Worm (Caenorhabditis elegans): Measurements from ENCODE around the gene W03B1.9.

DNA sequence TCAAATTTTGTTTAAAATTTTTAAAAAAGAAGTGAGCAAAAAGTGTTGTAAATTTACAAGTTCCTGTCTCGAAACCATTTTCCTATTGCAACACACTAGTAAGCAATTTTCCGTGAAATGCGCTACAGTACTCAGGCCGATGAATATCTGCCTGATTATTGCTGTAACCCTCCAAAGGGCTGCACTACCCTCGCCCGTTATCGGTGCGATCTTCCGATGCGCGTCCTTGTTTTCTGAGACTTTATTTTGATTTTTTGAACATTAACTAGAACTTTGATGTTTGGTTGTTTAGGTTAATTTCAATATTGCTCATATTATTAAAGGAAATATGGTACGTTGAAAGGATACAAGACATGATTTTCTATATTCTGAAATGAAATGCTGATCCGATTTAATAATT lies 18.6 kb downstream of the W03B1.9 start:
- TF ChIP-seq elt-3 (tag; optimal IDR thresholded peaks at IDR 0.05) (no peak), ZK546.5 (tag; optimal IDR thresholded peaks at IDR 0.05) (no peak), nhr-11 (tag; optimal IDR thresholded peaks at IDR 0.05) (no peak), ceh-82 (tag; optimal IDR thresholded peaks at IDR 0.05) (no peak), lsy-2 (tag; optimal IDR thresholded peaks at IDR 0.05) (no peak), crh-2 (tag; optimal IDR thresholded peaks at IDR 0.05) (no peak), alr-1 (tag; optimal IDR thresholded peaks at IDR 0.05) (no peak), lin-39 (tag; optimal IDR thresholded peaks at IDR 0.05) (no peak), ztf-11 (tag; optimal IDR thresholded peaks at IDR 0.05) (no peak), ztf-1 (GFP tag; conservative IDR thresholded peaks at IDR 0.05) (no peak), snpc-4 (tag; optimal IDR thresholded peaks at IDR 0.05) (no peak), sma-3 (GFP tag; optimal IDR thresholded peaks at IDR 0.05) (no peak), egl-27 (tag; optimal IDR thresholded peaks at IDR 0.05) (no peak), unc-55 (GFP tag; optimal IDR thresholded peaks at IDR 0.05) (no peak)

Measured in whole organism, L2 larva.